Fruit fly (Drosophila melanogaster): Measurements from ENCODE around the gene CG31869.
A peak's percentile ranks its signal among the peaks of the same experiment; 100 is the strongest.

- TF ChIP-seq CG1647 (GFP tag; optimal IDR thresholded peaks at IDR 0.05): no peak
- TF ChIP-seq CG15514 (GFP tag; optimal IDR thresholded peaks at IDR 0.05): peak; percentile 70
- peak; percentile 37 for TF ChIP-seq CG2712 (tag; optimal IDR thresholded peaks at IDR 0.05)
- TF ChIP-seq CG31441 (GFP tag; IDR thresholded peaks at IDR 0.05): no peak
Observed at dm6 chr2L:10767597-10768188, 33.2 kb downstream of the CG31869 start, which contains the start of gene Ubc2.
